Fruit fly (Drosophila melanogaster) whole organism, embryonic: Measurements from ENCODE around the gene DNAlig4.

Experiments
- Antp ChIP-seq: fragments of 200-800 bp; sonication (Bioruptor generic); optimal IDR thresholded peaks from 3 replicates; lab custom pipeline; 2016; ENCODE audit warnings: missing biosample characterization, missing genetic modification characterization
- BEAF-32 ChIP-seq: fragments of 200-800 bp; sonication (Bioruptor generic); optimal IDR thresholded peaks from 3 replicates; lab custom pipeline; 2017; ENCODE audit warnings: missing biosample characterization, missing genetic modification characterization, mild to moderate bottlenecking, moderate library complexity, missing genetic modification reagents
- CG10321 ChIP-seq: fragments of 200-800 bp; sonication (Bioruptor generic); IDR thresholded peaks from 2 replicates; pipeline ENCODE4 v1.3.6; 2022; ENCODE audit warnings: missing biosample characterization, missing genetic modification characterization
- CG10462 ChIP-seq: fragments of 200-800 bp; sonication (Bioruptor generic); optimal IDR thresholded peaks from 2 replicates; lab custom pipeline; 2016; ENCODE audit warnings: missing biosample characterization, missing genetic modification characterization
- CG10543 ChIP-seq: fragments of 200-800 bp; sonication (Bioruptor generic); optimal IDR thresholded peaks from 3 replicates; lab custom pipeline; 2017; ENCODE audit warnings: missing biosample characterization, mild to moderate bottlenecking, missing genetic modification characterization, moderate library complexity
- CG10654 ChIP-seq: fragments of 200-800 bp; sonication (Bioruptor generic); optimal IDR thresholded peaks from 2 replicates; lab custom pipeline; 2016; ENCODE audit warnings: missing biosample characterization, missing genetic modification characterization
- CG11695 ChIP-seq: fragments of 200-800 bp; sonication (Bioruptor generic); IDR thresholded peaks from 3 replicates; pipeline ENCODE4 v1.3.6; 2022; ENCODE audit warnings: missing biosample characterization, missing genetic modification characterization
- CG13287 ChIP-seq: fragments of 200-800 bp; sonication (Bioruptor generic); IDR thresholded peaks from 2 replicates; pipeline ENCODE4 v1.3.6; 2022; ENCODE audit warnings: missing biosample characterization, missing genetic modification characterization; ENCODE audit not compliant: partially characterized antibody
- CG13296 ChIP-seq: fragments of 200-800 bp; sonication (Bioruptor generic); optimal IDR thresholded peaks from 3 replicates; lab custom pipeline; 2018; ENCODE audit warnings: missing biosample characterization, mild to moderate bottlenecking, missing genetic modification characterization
- CG14441 ChIP-seq: fragments of 200-800 bp; sonication (Bioruptor generic); IDR thresholded peaks from 2 replicates; pipeline ENCODE4 v1.3.6; 2022; ENCODE audit warnings: missing biosample characterization, missing genetic modification characterization
- CG18599 ChIP-seq: fragments of 200-800 bp; sonication (Bioruptor generic); optimal IDR thresholded peaks from 3 replicates; lab custom pipeline; 2017; ENCODE audit warnings: missing biosample characterization, missing genetic modification characterization, mild to moderate bottlenecking, moderate library complexity, missing genetic modification reagents
- CG2129 ChIP-seq: fragments of 200-800 bp; sonication (Bioruptor generic); IDR thresholded peaks from 2 replicates; pipeline ENCODE4 v1.3.6; 2022; ENCODE audit warnings: missing biosample characterization, missing genetic modification characterization; ENCODE audit not compliant: partially characterized antibody
- CG2199 ChIP-seq: fragments of 200-800 bp; sonication (Bioruptor generic); IDR thresholded peaks from 3 replicates; pipeline ENCODE4 v1.3.6; 2022; ENCODE audit warnings: missing biosample characterization, missing genetic modification characterization
- CG31388 ChIP-seq: fragments of 200-800 bp; sonication (Bioruptor generic); optimal IDR thresholded peaks from 2 replicates; lab custom pipeline; 2016; ENCODE audit warnings: missing biosample characterization, missing genetic modification characterization
- CG34376 ChIP-seq: fragments of 200-800 bp; sonication (Bioruptor generic); optimal IDR thresholded peaks from 2 replicates; lab custom pipeline; 2018; ENCODE audit warnings: missing biosample characterization, mild to moderate bottlenecking, missing genetic modification characterization
- CG4854 ChIP-seq: fragments of 200-800 bp; sonication (Bioruptor generic); optimal IDR thresholded peaks from 2 replicates; lab custom pipeline; 2016; ENCODE audit warnings: missing biosample characterization, missing genetic modification characterization, inconsistent platforms
- CG7987 ChIP-seq: fragments of 200-800 bp; sonication (Bioruptor generic); optimal IDR thresholded peaks from 2 replicates; lab custom pipeline; 2018; ENCODE audit warnings: missing biosample characterization, mild to moderate bottlenecking, missing genetic modification characterization, moderate library complexity
- Chrac-16 ChIP-seq: fragments of 200-800 bp; sonication (Bioruptor generic); optimal IDR thresholded peaks from 3 replicates; lab custom pipeline; 2016; ENCODE audit warnings: missing biosample characterization, missing genetic modification characterization
- CkIIα-i1 ChIP-seq: fragments of 200-800 bp; sonication (Bioruptor generic); IDR thresholded peaks from 2 replicates; pipeline ENCODE4 v1.3.6; 2022; ENCODE audit warnings: missing biosample characterization, missing genetic modification characterization
- Dbx ChIP-seq: fragments of 200-800 bp; sonication (Bioruptor generic); IDR thresholded peaks from 3 replicates; pipeline ENCODE4 v1.3.6; 2022; ENCODE audit warnings: missing biosample characterization, missing genetic modification characterization
- Deaf1 ChIP-seq: fragments of 200-800 bp; optimal IDR thresholded peaks from 3 replicates; lab custom pipeline; 2019; ENCODE audit warnings: missing biosample characterization, mild to moderate bottlenecking, missing genetic modification characterization, moderate library complexity
- Dref ChIP-seq: fragments of 200-800 bp; sonication (Bioruptor generic); IDR thresholded peaks from 2 replicates; pipeline ENCODE4 v1.3.6; 2022; ENCODE audit warnings: missing biosample characterization, missing genetic modification characterization
- Eip74EF ChIP-seq, 2 experiments: fragments of 200-800 bp in 1 of 2; fragments of >200 bp in 1 of 2; sonication (Bioruptor generic) in 1 of 2; optimal IDR thresholded peaks; 2 replicates each; lab custom pipeline; 2017 to 2019; ENCODE audit warnings: missing biosample characterization in 2 of 2, missing genetic modification characterization in 2 of 2, mild to moderate bottlenecking in 1 of 2, moderate library complexity in 1 of 2
- Fer1 ChIP-seq: fragments of 200-800 bp; sonication (Bioruptor generic); optimal IDR thresholded peaks from 2 replicates; lab custom pipeline; 2017; ENCODE audit warnings: missing biosample characterization, mild to moderate bottlenecking, missing genetic modification characterization
- Fer2 ChIP-seq: fragments of 200-800 bp; sonication (Bioruptor generic); optimal IDR thresholded peaks from 2 replicates; lab custom pipeline; 2018; ENCODE audit warnings: missing biosample characterization, mild to moderate bottlenecking, missing genetic modification characterization, moderate library complexity
- H2.0 ChIP-seq: fragments of 200-800 bp; sonication (Bioruptor generic); IDR thresholded peaks from 2 replicates; pipeline ENCODE4 v1.3.6; 2022; ENCODE audit warnings: missing biosample characterization, missing genetic modification characterization
- Hey ChIP-seq: fragments of 200-800 bp; sonication (Bioruptor generic); optimal IDR thresholded peaks from 3 replicates; lab custom pipeline; 2018; ENCODE audit warnings: missing biosample characterization, mild to moderate bottlenecking, missing genetic modification characterization
- Hmr ChIP-seq: fragments of 200-800 bp; sonication (Bioruptor generic); optimal IDR thresholded peaks from 3 replicates; lab custom pipeline; 2017; ENCODE audit warnings: mild to moderate bottlenecking, missing biosample characterization, missing genetic modification reagents, missing genetic modification characterization
- Med ChIP-seq: fragments of 200-800 bp; sonication (Bioruptor generic); peaks from one replicate; lab custom pipeline; 2016; ENCODE audit warnings: missing biosample characterization, missing genetic modification characterization, mild to moderate bottlenecking, inconsistent platforms, moderate library complexity
- Meics ChIP-seq: fragments of 200-800 bp; sonication (Bioruptor generic); optimal IDR thresholded peaks from 2 replicates; lab custom pipeline; 2017; ENCODE audit warnings: missing biosample characterization, mild to moderate bottlenecking, missing genetic modification characterization
- aop ChIP-seq: fragments of 200-800 bp; sonication (Bioruptor generic); IDR thresholded peaks from 2 replicates; pipeline ENCODE4 v1.3.6; 2022; ENCODE audit warnings: missing biosample characterization, missing genetic modification characterization
- cato ChIP-seq: fragments of 200-800 bp; sonication (Bioruptor generic); optimal IDR thresholded peaks from 2 replicates; lab custom pipeline; 2016; ENCODE audit warnings: missing biosample characterization, missing genetic modification characterization, borderline replicate concordance
- ems ChIP-seq: fragments of 200-800 bp; sonication (Bioruptor generic); optimal IDR thresholded peaks from 3 replicates; lab custom pipeline; 2016; ENCODE audit warnings: missing biosample characterization, missing genetic modification characterization
- exex ChIP-seq: fragments of 200-800 bp; sonication (Bioruptor generic); optimal IDR thresholded peaks from 4 replicates; lab custom pipeline; 2018; ENCODE audit warnings: missing biosample characterization, mild to moderate bottlenecking, missing genetic modification characterization, moderate library complexity
- grn ChIP-seq: fragments of 200-800 bp; sonication (Bioruptor generic); optimal IDR thresholded peaks from 3 replicates; lab custom pipeline; 2017; ENCODE audit warnings: missing biosample characterization, missing genetic modification characterization
- inv ChIP-seq: fragments of 200-800 bp; sonication (Bioruptor generic); IDR thresholded peaks from 2 replicates; pipeline ENCODE4 v1.3.6; 2022; ENCODE audit warnings: missing biosample characterization, missing genetic modification characterization; ENCODE audit not compliant: partially characterized antibody
- lab ChIP-seq: fragments of 200-800 bp; sonication (Bioruptor generic); optimal IDR thresholded peaks from 3 replicates; lab custom pipeline; 2017; ENCODE audit warnings: missing biosample characterization, missing genetic modification characterization, mild to moderate bottlenecking, moderate library complexity, missing genetic modification reagents
- mirr ChIP-seq: fragments of 200-800 bp; sonication (Bioruptor generic); optimal IDR thresholded peaks from 3 replicates; lab custom pipeline; 2018; ENCODE audit warnings: missing biosample characterization, mild to moderate bottlenecking, missing genetic modification characterization
- mld ChIP-seq: fragments of 200-800 bp; sonication (Bioruptor generic); IDR thresholded peaks from 3 replicates; pipeline ENCODE4 v1.3.6; 2022; ENCODE audit warnings: missing biosample characterization, missing genetic modification characterization; ENCODE audit not compliant: partially characterized antibody
- org-1 ChIP-seq: fragments of 200-800 bp; sonication (Bioruptor generic); optimal IDR thresholded peaks from 2 replicates; lab custom pipeline; 2017; ENCODE audit warnings: missing biosample characterization, missing genetic modification characterization
- row ChIP-seq: fragments of 200-800 bp; sonication (Bioruptor generic); IDR thresholded peaks from 3 replicates; pipeline ENCODE4 v1.3.6; 2022; ENCODE audit warnings: missing biosample characterization, missing genetic modification characterization
- sd ChIP-seq: fragments of 200-800 bp; sonication (Bioruptor generic); optimal IDR thresholded peaks from 3 replicates; lab custom pipeline; 2018; ENCODE audit warnings: missing biosample characterization, mild to moderate bottlenecking, missing genetic modification characterization, moderate library complexity
- sens ChIP-seq: fragments of 200-800 bp; sonication (Bioruptor generic); peaks from one replicate; lab custom pipeline; 2016; ENCODE audit warnings: missing biosample characterization, missing genetic modification characterization
- slbo ChIP-seq: fragments of 200-800 bp; sonication (Bioruptor generic); IDR thresholded peaks from 2 replicates; pipeline ENCODE4 v1.3.6; 2022; ENCODE audit warnings: missing biosample characterization, missing genetic modification characterization
- sob ChIP-seq: fragments of 200-800 bp; sonication (Bioruptor generic); IDR thresholded peaks from 2 replicates; pipeline ENCODE4 v1.3.6; 2022; ENCODE audit warnings: missing biosample characterization, missing genetic modification characterization
- sr ChIP-seq: fragments of 200-800 bp; sonication (Bioruptor generic); IDR thresholded peaks from 3 replicates; pipeline ENCODE4 v1.3.6; 2022; ENCODE audit warnings: missing biosample characterization, missing genetic modification characterization
- tll ChIP-seq, 2 experiments: fragments of 200-800 bp in 1 of 2; fragments of >200 bp in 1 of 2; sonication (Bioruptor generic) in 1 of 2; optimal IDR thresholded peaks; 2 replicates each; lab custom pipeline; 2017 to 2019; ENCODE audit warnings: missing biosample characterization in 2 of 2, missing genetic modification characterization in 2 of 2, mild to moderate bottlenecking in 1 of 2, moderate library complexity in 1 of 2
- tx ChIP-seq: fragments of 200-800 bp; sonication (Bioruptor generic); optimal IDR thresholded peaks from 2 replicates; lab custom pipeline; 2016; ENCODE audit warnings: missing biosample characterization, missing genetic modification characterization
- z ChIP-seq: fragments of 200-800 bp; sonication (Bioruptor generic); IDR thresholded peaks from 3 replicates; pipeline ENCODE4 v1.3.6; 2022; ENCODE audit warnings: missing biosample characterization, missing genetic modification characterization

The DNAlig4 gene

DNA sequence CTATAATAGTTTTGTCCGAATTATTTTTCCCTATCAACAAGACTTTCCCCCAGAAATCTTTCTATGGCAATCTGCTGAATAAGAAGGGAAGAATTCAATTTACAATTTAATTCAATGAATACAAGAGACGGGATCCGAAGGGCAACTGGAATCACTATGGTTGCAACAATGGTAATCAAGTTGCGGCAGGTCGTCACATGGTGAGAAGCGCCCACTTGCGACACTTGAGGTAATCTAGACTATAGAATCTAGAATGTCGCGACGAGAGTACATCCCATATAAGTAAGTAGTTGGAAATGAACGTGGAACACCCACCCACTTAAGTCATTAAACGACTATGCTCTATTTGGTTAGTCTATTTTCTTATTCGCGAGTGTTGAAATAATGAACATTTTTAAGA is 14.3 kb upstream of the DNAlig4 start (continued):
- TF ChIP-seq Antp (GFP tag; lab: Kevin White, UChicago) (no peak), Med (GFP tag; lab: Kevin White, UChicago) (peak; percentile 75), CG13296 (GFP tag; lab: Kevin White, UChicago) (peak; percentile 25), grn (GFP tag; lab: Kevin White, UChicago) (peak; percentile 43), H2.0 (GFP tag; lab: Robert Waterston, UW) (no peak), CG2199 (0 out of 3 replicates have a peak, but pooled peaks have one; percentile 31), Hmr (peak; percentile 19), tx (GFP tag; lab: Kevin White, UChicago) (no peak), CG14441 (GFP tag; lab: Robert Waterston, UW) (0 out of 2 replicates have a peak, but pooled peaks have one; percentile 9), CG7987 (GFP tag; lab: Kevin White, UChicago) (peak; percentile 1), CG18599 (GFP tag; lab: Kevin White, UChicago) (no peak), sens (GFP tag; lab: Kevin White, UChicago) (peak; percentile 61), CG10654 (GFP tag; lab: Kevin White, UChicago) (no peak), lab (GFP tag; lab: Kevin White, UChicago) (peak; percentile 21), Chrac-16 (no peak), slbo (GFP tag; lab: Robert Waterston, UW) (peak; percentile 38), Dbx (0 out of 3 replicates have a peak, but pooled peaks have one; percentile 22), ems (no peak), cato (GFP tag; lab: Kevin White, UChicago) (no peak), aop (GFP tag; lab: Robert Waterston, UW) (no peak), sob (GFP tag; lab: Robert Waterston, UW) (no peak)

DNA sequence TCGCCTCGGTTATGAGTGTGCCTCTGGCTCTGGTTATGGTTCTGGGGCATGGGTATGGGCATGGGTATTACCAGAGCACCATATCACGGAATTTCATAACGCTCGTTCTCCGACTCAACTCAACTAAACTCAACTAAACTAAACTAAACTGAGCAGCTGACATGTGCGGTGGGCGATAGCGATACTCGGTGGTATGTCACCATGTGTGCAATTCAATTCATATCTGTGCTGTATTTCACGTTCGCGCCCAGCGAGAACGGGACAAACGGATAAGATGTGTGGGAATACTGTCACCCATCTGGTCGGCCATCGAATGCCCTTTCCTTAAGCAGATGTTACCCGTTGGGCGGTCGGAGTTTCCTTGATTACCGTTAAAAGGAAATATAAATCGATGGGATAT is 12.7 kb upstream of the DNAlig4 start, which contains the start of gene CG12177:
Gene CG12177 (minus strand): TSS at position 239 of the 400 bp plus-strand sequence.
- TF ChIP-seq Fer1 (GFP tag; lab: Kevin White, UChicago) (peak; percentile 7), org-1 (GFP tag; lab: Kevin White, UChicago) (no peak), z (GFP tag; lab: Robert Waterston, UW) (peak; percentile 44; the same call in 1 of the 3 replicates), CkIIα-i1 (no peak), exex (peak; percentile 54), slbo (GFP tag; lab: Robert Waterston, UW) (peak; percentile 3; the same call in 1 of the 2 replicates), CG4854 (no peak), CG10462 (GFP tag; lab: Kevin White, UChicago) (no peak), mld (no peak), mirr (GFP tag; lab: Kevin White, UChicago) (peak; percentile 64), Meics (GFP tag; lab: Kevin White, UChicago) (no peak), Hey (tag; lab: Kevin White, UChicago) (peak; percentile 0), inv (GFP tag; lab: Robert Waterston, UW) (no peak), Fer2 (tag; lab: Kevin White, UChicago) (no peak), sd (tag; lab: Kevin White, UChicago) (peak; percentile 57), Eip74EF (GFP tag; optimal IDR thresholded peaks at IDR 0.05; lab: Kevin White, UChicago) (no peak), sr (GFP tag; lab: Robert Waterston, UW) (no peak), CG31388 (GFP tag; lab: Kevin White, UChicago) (no peak), CG34376 (GFP tag; lab: Kevin White, UChicago) (peak; percentile 86), CG10321 (GFP tag; lab: Robert Waterston, UW) (peak; percentile 60; the same call in 1 of the 2 replicates), CG13296 (GFP tag; lab: Kevin White, UChicago) (peak; percentile 6), CG10543 (peak; percentile 75), tll (GFP tag; optimal IDR thresholded peaks at IDR 0.05; lab: Kevin White, UChicago) (no peak), Deaf1 (tag; lab: Kevin White, UChicago) (peak; percentile 32), CG11695 (GFP tag; lab: Robert Waterston, UW) (no peak), Dref (GFP tag; lab: Robert Waterston, UW) (0 out of 2 replicates have a peak, but pooled peaks have one; percentile 20), Med (GFP tag; lab: Kevin White, UChicago) (peak; percentile 71), CG13287 (0 out of 2 replicates have a peak, but pooled peaks have one; percentile 13), CG2129 (GFP tag; lab: Robert Waterston, UW) (no peak), BEAF-32 (peak; percentile 9), row (GFP tag; lab: Robert Waterston, UW) (peak; percentile 61)
